Worm (Caenorhabditis elegans) whole organism, L2 larva: ENCODE data around the gene clec-257.

ENCODE experiments used
- egl-27 ChIP-seq: sonication (generic microtip); optimal IDR thresholded peaks from 3 replicates; lab custom pipeline; 2017; ENCODE audit warnings: missing biosample characterization, missing genetic modification reagents, missing genetic modification characterization
- elt-3 ChIP-seq: sonication (generic microtip); optimal IDR thresholded peaks from 2 replicates; lab custom pipeline; 2017; ENCODE audit warnings: missing biosample characterization, missing genetic modification characterization
- lin-39 ChIP-seq: fragments of 150-350 bp; optimal IDR thresholded peaks from 2 replicates; lab custom pipeline; 2014; ENCODE audit warnings: missing biosample characterization, missing genetic modification reagents, missing genetic modification characterization
- nhr-10 ChIP-seq: sonication (generic microtip); optimal IDR thresholded peaks from 2 replicates; lab custom pipeline; 2017; ENCODE audit warnings: missing biosample characterization, missing genetic modification characterization
- nhr-11 ChIP-seq: fragments of 150-350 bp; optimal IDR thresholded peaks from 2 replicates; lab custom pipeline; 2014; ENCODE audit warnings: missing biosample characterization, missing genetic modification characterization
- nhr-25 ChIP-seq: fragments of 150-350 bp; sonication (generic microtip); optimal IDR thresholded peaks from 3 replicates; lab custom pipeline; 2014; ENCODE audit warnings: missing biosample characterization, missing genetic modification characterization
- snpc-4 ChIP-seq: fragments of 150-350 bp; optimal IDR thresholded peaks from 2 replicates; lab custom pipeline; 2014; ENCODE audit warnings: missing biosample characterization, missing genetic modification characterization
- unc-39 ChIP-seq: fragments of 150-350 bp; optimal IDR thresholded peaks from 2 replicates; lab custom pipeline; 2014; ENCODE audit warnings: missing biosample characterization, missing genetic modification characterization
- zag-1 ChIP-seq: fragments of 150-350 bp; optimal IDR thresholded peaks from 2 replicates; lab custom pipeline; 2014; ENCODE audit warnings: missing biosample characterization, missing genetic modification characterization

DNA sequence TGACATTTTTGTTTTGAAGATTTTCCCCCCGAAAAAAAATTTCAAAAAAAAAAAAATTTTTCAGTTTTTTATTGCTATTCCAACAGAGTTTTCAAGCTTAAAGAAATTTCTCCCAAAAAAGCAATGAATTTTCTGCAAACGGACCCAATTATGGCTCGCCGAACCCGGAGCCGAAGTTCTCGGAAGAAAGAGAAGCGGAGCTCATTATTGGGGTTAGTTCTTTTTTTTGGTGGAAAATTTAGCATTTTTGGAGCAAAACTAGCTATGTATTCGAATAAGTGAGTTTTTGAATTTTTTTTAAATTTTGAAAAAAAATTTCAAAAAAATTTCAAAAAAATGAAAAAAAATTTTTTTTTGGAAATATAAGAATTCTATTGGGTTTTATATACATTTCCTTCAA, 46.8 kb downstream of the clec-257 start, which contains the start of gene ncs-5:
- TF ChIP-seq elt-3 (tag; lab: Kevin White, UChicago) = no peak
- no peak for TF ChIP-seq lin-39 (tag; lab: Kevin White, UChicago)
- TF ChIP-seq zag-1 (tag; lab: Kevin White, UChicago) = no peak
- TF ChIP-seq snpc-4 (tag; lab: Kevin White, UChicago) = no peak
- TF ChIP-seq nhr-10 (tag; lab: Kevin White, UChicago) = no peak
- TF ChIP-seq nhr-11 (tag; lab: Kevin White, UChicago) = no peak
- no peak for TF ChIP-seq nhr-25 (tag; lab: Kevin White, UChicago)
- TF ChIP-seq egl-27 (tag; lab: Kevin White, UChicago) = no peak
- no peak for TF ChIP-seq unc-39
